Worm (Caenorhabditis elegans) whole organism, early embryonic: Measurements from ENCODE around the gene gcy-12.

Experiments
- B0310.2 ChIP-seq: sonication (generic microtip); optimal IDR thresholded peaks from 2 replicates; lab custom pipeline; 2016; ENCODE audit warnings: mild to moderate bottlenecking, missing genetic modification characterization, missing compliant biosample characterization
- aly-1 ChIP-seq: sonication (generic microtip); optimal IDR thresholded peaks from 2 replicates; lab custom pipeline; 2016; ENCODE audit warnings: missing genetic modification characterization, missing compliant biosample characterization
- ama-1 ChIP-seq: fragments of 150-350 bp; optimal IDR thresholded peaks from 2 replicates; lab custom pipeline; 2014
- ceh-36 ChIP-seq: sonication (generic microtip); optimal IDR thresholded peaks from 2 replicates; lab custom pipeline; 2016; ENCODE audit warnings: missing genetic modification characterization, inconsistent platforms, missing compliant biosample characterization
- ets-7 ChIP-seq: sonication (generic microtip); optimal IDR thresholded peaks from 2 replicates; lab custom pipeline; 2016; ENCODE audit warnings: missing genotype, missing genetic modification characterization, missing compliant biosample characterization
- flt-1 ChIP-seq: fragments of 200-800 bp; sonication (Bioruptor generic); IDR thresholded peaks from 2 replicates; pipeline ENCODE4 v1.3.6; 2022; ENCODE audit warnings: missing genetic modification characterization, missing compliant biosample characterization
- hmbx-1 ChIP-seq: sonication (generic microtip); optimal IDR thresholded peaks from 2 replicates; lab custom pipeline; 2016; ENCODE audit warnings: mild to moderate bottlenecking, missing genetic modification characterization, missing compliant biosample characterization
- sea-1 ChIP-seq: fragments of 200-800 bp; sonication (Bioruptor generic); conservative IDR thresholded peaks from 2 replicates; pipeline ENCODE4 v1.3.6; 2022; ENCODE audit warnings: missing genetic modification characterization, missing compliant biosample characterization

DNA sequence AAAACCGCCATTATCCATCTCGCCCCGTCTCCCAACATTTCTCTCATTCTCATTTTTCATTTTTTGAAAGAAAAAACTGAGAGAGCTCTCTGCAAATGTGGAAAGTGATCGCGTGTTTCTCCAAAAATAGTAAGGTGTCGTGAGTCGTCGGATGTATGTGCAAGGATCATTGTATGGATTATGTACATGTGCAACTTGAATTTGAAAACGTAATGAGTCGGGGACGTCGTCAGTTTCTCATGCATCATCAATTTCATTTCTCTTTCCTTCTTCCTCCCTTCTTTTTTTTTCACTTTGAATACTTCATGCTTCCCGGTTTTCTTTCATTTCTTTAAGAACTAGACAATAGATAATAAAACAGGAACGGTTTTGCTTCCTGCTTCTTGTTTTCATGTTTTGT is 6.7 kb upstream of the gcy-12 start:
- TF ChIP-seq aly-1 (tag; lab: Kevin White, UChicago) = no peak
- no peak for TF ChIP-seq ama-1 (lab: Kevin White, UChicago)
- TF ChIP-seq flt-1 (GFP tag; lab: Robert Waterston, UW) = no peak
- no peak for TF ChIP-seq B0310.2 (tag; lab: Kevin White, UChicago)
- TF ChIP-seq hmbx-1 = no peak
- TF ChIP-seq ets-7 (tag; lab: Kevin White, UChicago) = no peak
- TF ChIP-seq ceh-36 (tag; lab: Kevin White, UChicago) = no peak
- TF ChIP-seq sea-1 = no peak
